Worm (Caenorhabditis elegans) whole organism, L4/young adult: Measurements from ENCODE around the gene C18B10.6.

Source experiments
- W03F9.2 ChIP-seq: fragments of 150-350 bp; optimal IDR thresholded peaks from 2 replicates; lab custom pipeline; 2014; ENCODE audit warnings: missing biosample characterization, missing genetic modification characterization
- dao-5 ChIP-seq: sonication (generic microtip); optimal IDR thresholded peaks from 2 replicates; lab custom pipeline; 2016; ENCODE audit warnings: missing genotype, missing genetic modification characterization, moderate library complexity, missing compliant biosample characterization
- him-1 ChIP-seq: sonication (generic microtip); optimal IDR thresholded peaks from 2 replicates; lab custom pipeline; 2016; ENCODE audit warnings: missing genotype, missing genetic modification reagents, missing genetic modification characterization, missing compliant biosample characterization

Gene C18B10.6

DNA sequence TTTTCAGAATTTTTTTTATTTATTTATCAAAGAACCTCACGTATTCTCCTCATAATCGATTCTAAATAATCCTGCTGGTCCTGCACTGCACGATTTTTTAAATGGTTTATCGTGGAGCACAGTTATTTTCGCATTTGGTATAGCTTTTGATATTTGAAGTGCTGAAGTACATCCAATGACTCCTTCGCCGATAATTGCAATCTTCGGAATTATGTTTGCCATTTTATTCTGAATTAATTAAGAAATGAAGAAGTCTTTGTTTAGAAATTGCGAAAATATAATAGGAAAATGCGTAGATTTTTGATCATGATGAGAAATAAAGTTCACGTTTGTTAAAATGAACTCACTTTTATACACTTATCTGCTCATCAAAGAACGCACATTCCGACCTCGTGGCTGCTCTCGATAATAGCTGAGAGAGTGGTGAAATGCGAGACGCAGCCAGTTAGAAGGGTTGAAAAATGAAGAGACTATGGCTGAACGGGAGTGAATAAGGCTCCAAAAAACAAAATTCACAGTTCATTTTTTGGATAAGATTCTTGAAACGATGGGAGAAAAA lies 46.0 kb downstream of the C18B10.6 start:
- TF ChIP-seq him-1 (no peak), dao-5 (tag; lab: Kevin White, UChicago) (no peak), W03F9.2 (peak; percentile 0)

DNA sequence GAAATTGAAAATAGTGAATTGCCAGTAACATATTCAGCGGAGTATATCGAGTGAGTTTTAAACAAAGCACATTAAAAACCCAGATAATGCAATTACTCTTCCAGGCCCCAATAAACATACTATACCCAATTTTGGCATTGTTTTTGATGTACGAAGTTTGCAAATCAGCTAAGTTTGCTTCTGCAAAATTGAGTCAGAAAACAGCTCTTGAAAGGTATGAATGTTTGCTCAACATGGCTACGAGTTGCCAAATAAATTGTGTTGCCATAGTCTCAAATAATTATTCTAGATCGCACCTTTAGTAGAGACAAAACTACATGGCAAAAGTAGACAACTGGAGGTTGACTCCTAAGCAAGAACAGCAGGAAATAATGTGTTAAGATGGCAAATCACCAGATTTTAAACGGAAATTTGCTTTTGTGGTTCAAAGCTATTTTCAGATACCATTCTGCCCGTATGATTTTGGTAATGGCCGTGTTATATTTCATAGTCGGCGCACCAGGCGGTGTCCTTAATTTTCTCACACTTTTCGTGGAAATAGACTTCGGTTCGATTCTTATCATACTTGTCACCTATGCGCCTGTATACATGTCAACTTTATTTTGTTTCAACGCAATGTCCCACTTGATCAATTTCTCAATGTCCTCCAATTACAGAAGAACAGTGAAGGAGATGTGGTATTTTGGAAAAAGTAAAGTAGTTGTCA lies 48.3 kb downstream of the C18B10.6 start:
- TF ChIP-seq W03F9.2 (no peak), dao-5 (tag; lab: Kevin White, UChicago) (no peak), him-1 (no peak)

DNA sequence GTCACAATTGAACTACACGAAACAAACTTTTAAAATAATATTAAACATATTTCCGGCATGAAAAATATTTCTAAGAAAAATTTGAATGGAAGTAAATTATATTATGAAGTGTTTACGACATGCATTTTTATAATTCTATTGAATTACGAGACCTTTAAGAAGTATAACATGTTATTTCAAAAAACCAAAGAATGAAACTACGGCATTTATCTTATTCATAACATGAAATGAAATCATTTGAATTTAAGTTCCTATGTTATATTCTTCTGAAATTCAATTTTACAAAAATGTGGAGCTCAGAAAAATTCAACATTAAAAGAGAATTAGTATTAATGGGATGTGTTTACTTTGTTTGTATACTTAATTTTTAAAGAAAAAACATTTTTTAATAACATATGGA lies 49.8 kb downstream of the C18B10.6 start, which contains the start of gene srw-71:
srw-71 (minus strand) TSS at position 101 of the 400 bp plus-strand sequence.
- TF ChIP-seq dao-5 (tag; lab: Kevin White, UChicago): no peak
- no peak for TF ChIP-seq W03F9.2
- no peak for TF ChIP-seq him-1
